Fruit fly (Drosophila melanogaster): Measurements from ENCODE around the gene CG34177.

CG34177 gene

dm6 chr2L:4464946-4465345 lies 31.2 kb downstream of the CG34177 start, which contains the start of gene FIG4 (continued):
- TF ChIP-seq Nf-YB (GFP tag; optimal IDR thresholded peaks at IDR 0.05) = peak; percentile 7
- TF ChIP-seq CG14710 (tag; optimal IDR thresholded peaks at IDR 0.05) = peak; percentile 33
- peak; percentile 13 for TF ChIP-seq CG2116 (GFP tag; optimal IDR thresholded peaks at IDR 0.05)
- no peak for TF ChIP-seq Ets65A (GFP tag)
- no peak for TF ChIP-seq CG4404 (GFP tag; IDR thresholded peaks at IDR 0.05)
- TF ChIP-seq peb (GFP tag; IDR thresholded peaks at IDR 0.05) = no peak
- TF ChIP-seq Scr (GFP tag; IDR thresholded peaks at IDR 0.05; ENCODE audit: partially characterized antibody) = peak; percentile 79
- TF ChIP-seq CG10979 (tag; optimal IDR thresholded peaks at IDR 0.05) = no peak
- TF ChIP-seq knrl (GFP tag; IDR thresholded peaks at IDR 0.05; ENCODE audit: partially characterized antibody) = peak; percentile 42; the same call in 2 of the 3 replicates
- peak; percentile 58; the same call in 1 of the 4 replicates for TF ChIP-seq chinmo (GFP tag; IDR thresholded peaks at IDR 0.05; ENCODE audit: partially characterized antibody)
- TF ChIP-seq Blimp-1 (GFP tag; optimal IDR thresholded peaks at IDR 0.05) = no peak
- no peak for TF ChIP-seq D19A (tag; optimal IDR thresholded peaks at IDR 0.05)
- TF ChIP-seq CG10267 (tag; optimal IDR thresholded peaks at IDR 0.05) = peak; percentile 35
- TF ChIP-seq Med (GFP tag) = peak; percentile 45
- no peak for TF ChIP-seq croc (GFP tag; conservative IDR thresholded peaks at IDR 0.05)
- TF ChIP-seq Lpt (GFP tag; optimal IDR thresholded peaks at IDR 0.05) = no peak
- TF ChIP-seq Asciz (GFP tag; optimal IDR thresholded peaks at IDR 0.05) = no peak
- TF ChIP-seq CG13287 (GFP tag; IDR thresholded peaks at IDR 0.05; ENCODE audit: partially characterized antibody) = peak; percentile 86
- TF ChIP-seq Sox100B (GFP tag; optimal IDR thresholded peaks at IDR 0.05) = no peak
- peak; percentile 87 for TF ChIP-seq CG34224 (GFP tag; IDR thresholded peaks at IDR 0.05; ENCODE audit: partially characterized antibody)
- no peak for TF ChIP-seq bab2 (GFP tag; optimal IDR thresholded peaks at IDR 0.05)
- TF ChIP-seq ham (GFP tag; IDR thresholded peaks at IDR 0.05) = no peak
- TF ChIP-seq MESR4 (GFP tag; optimal IDR thresholded peaks at IDR 0.05) = peak; percentile 2
- peak; percentile 52; the same call in 1 of the 2 replicates for TF ChIP-seq Bgb (GFP tag; IDR thresholded peaks at IDR 0.05; ENCODE audit: partially characterized antibody)
- TF ChIP-seq CG6254 (GFP tag; optimal IDR thresholded peaks at IDR 0.05) = peak; percentile 39
- TF ChIP-seq CG2120 (GFP tag; optimal IDR thresholded peaks at IDR 0.05) = peak; percentile 1
- no peak for TF ChIP-seq tna (GFP tag; IDR thresholded peaks at IDR 0.05; ENCODE audit: partially characterized antibody)
- TF ChIP-seq Doc3 (GFP tag; IDR thresholded peaks at IDR 0.05; ENCODE audit: partially characterized antibody) = peak; percentile 91
- TF ChIP-seq CG16813 (GFP tag; IDR thresholded peaks at IDR 0.05; ENCODE audit: partially characterized antibody) = peak; percentile 64; the same call in 2 of the 3 replicates
- TF ChIP-seq aop (GFP tag; IDR thresholded peaks at IDR 0.05) = no peak
- TF ChIP-seq amos (GFP tag; IDR thresholded peaks at IDR 0.05; ENCODE audit: partially characterized antibody) = peak; percentile 57
- peak; percentile 60; the same call in 2 of the 3 replicates for TF ChIP-seq HLH4C (GFP tag; IDR thresholded peaks at IDR 0.05; ENCODE audit: partially characterized antibody)
- no peak for TF ChIP-seq NK7.1 (GFP tag; optimal IDR thresholded peaks at IDR 0.05)
- TF ChIP-seq CG8388 (GFP tag; optimal IDR thresholded peaks at IDR 0.05) = no peak
- peak; percentile 92 for TF ChIP-seq Dll (GFP tag; IDR thresholded peaks at IDR 0.05; ENCODE audit: partially characterized antibody)
- TF ChIP-seq hkb (optimal IDR thresholded peaks at IDR 0.05) = no peak
- no peak for TF ChIP-seq hkb (GFP tag; IDR thresholded peaks at IDR 0.05)
- TF ChIP-seq CG34422 (GFP tag; IDR thresholded peaks at IDR 0.05) = peak; percentile 21; the same call in 1 of the 3 replicates
- TF ChIP-seq Dbx (GFP tag; IDR thresholded peaks at IDR 0.05) = no peak
- no peak for TF ChIP-seq kah (GFP tag; optimal IDR thresholded peaks at IDR 0.05)
- TF ChIP-seq BEAF-32 (GFP tag; optimal IDR thresholded peaks at IDR 0.05) = peak; percentile 74
- peak; percentile 75 for TF ChIP-seq unc-4 (GFP tag; IDR thresholded peaks at IDR 0.05; ENCODE audit: partially characterized antibody)
- no peak for TF ChIP-seq Awh (GFP tag; IDR thresholded peaks at IDR 0.05)
- TF ChIP-seq gcm (GFP tag; optimal IDR thresholded peaks at IDR 0.05) = peak; percentile 14
- TF ChIP-seq CG12299 (tag; optimal IDR thresholded peaks at IDR 0.05) = no peak
- TF ChIP-seq E2f2 (GFP tag; IDR thresholded peaks at IDR 0.05) = no peak
- TF ChIP-seq CG10543 (GFP tag; optimal IDR thresholded peaks at IDR 0.05) = no peak
- TF ChIP-seq CG9215 (GFP tag; IDR thresholded peaks at IDR 0.05) = no peak
- no peak for TF ChIP-seq Sin3A (optimal IDR thresholded peaks at IDR 0.05)
- TF ChIP-seq BtbVII (GFP tag; optimal IDR thresholded peaks at IDR 0.05) = no peak

All from whole organism, embryonic.